Fruit fly (Drosophila melanogaster) whole organism, embryonic: Measurements from ENCODE around the gene alpha-Est7.

Source experiments
- CG1024 ChIP-seq: fragments of 200-800 bp; sonication (Bioruptor generic); IDR thresholded peaks from 2 replicates; pipeline ENCODE4 v1.3.6; 2022; ENCODE audit warnings: missing biosample characterization, missing genetic modification characterization
- CG10267 ChIP-seq: fragments of 200-800 bp; sonication (Bioruptor generic); optimal IDR thresholded peaks from 2 replicates; lab custom pipeline; 2018; ENCODE audit warnings: missing biosample characterization, mild to moderate bottlenecking, missing genetic modification characterization, moderate library complexity
- CG10543 ChIP-seq: fragments of 200-800 bp; sonication (Bioruptor generic); optimal IDR thresholded peaks from 3 replicates; lab custom pipeline; 2017; ENCODE audit warnings: missing biosample characterization, mild to moderate bottlenecking, missing genetic modification characterization, moderate library complexity
- CG10979 ChIP-seq: fragments of 200-800 bp; sonication (Bioruptor generic); optimal IDR thresholded peaks from 2 replicates; lab custom pipeline; 2018; ENCODE audit warnings: missing biosample characterization, mild to moderate bottlenecking, missing genetic modification characterization, moderate library complexity
- CG17568 ChIP-seq: fragments of 200-800 bp; sonication (Bioruptor generic); optimal IDR thresholded peaks from 2 replicates; lab custom pipeline; 2018; ENCODE audit warnings: missing biosample characterization, mild to moderate bottlenecking, missing genetic modification characterization, moderate library complexity
- CG2120 ChIP-seq: fragments of 200-800 bp; sonication (Bioruptor generic); optimal IDR thresholded peaks from 3 replicates; lab custom pipeline; 2016; ENCODE audit warnings: missing biosample characterization, missing genetic modification characterization
- CG31224 ChIP-seq: fragments of 200-800 bp; sonication (Bioruptor generic); IDR thresholded peaks from 2 replicates; pipeline ENCODE4 v1.3.6; 2022; ENCODE audit warnings: missing biosample characterization, missing genetic modification characterization
- CG31365 ChIP-seq: fragments of 200-800 bp; sonication (Bioruptor generic); optimal IDR thresholded peaks from 2 replicates; lab custom pipeline; 2018; ENCODE audit warnings: missing biosample characterization, mild to moderate bottlenecking, missing genetic modification characterization
- CG34376 ChIP-seq: fragments of 200-800 bp; sonication (Bioruptor generic); optimal IDR thresholded peaks from 2 replicates; lab custom pipeline; 2018; ENCODE audit warnings: missing biosample characterization, mild to moderate bottlenecking, missing genetic modification characterization
- CG3995 ChIP-seq: fragments of 200-800 bp; sonication (Bioruptor generic); optimal IDR thresholded peaks from 3 replicates; lab custom pipeline; 2016; ENCODE audit warnings: missing biosample characterization, missing genetic modification characterization
- CG6175 ChIP-seq: fragments of 200-800 bp; sonication (Bioruptor generic); IDR thresholded peaks from 3 replicates; pipeline ENCODE4 v1.3.6; 2022; ENCODE audit warnings: missing biosample characterization, missing genetic modification characterization
- CG6791 ChIP-seq: fragments of 200-800 bp; sonication (Bioruptor generic); IDR thresholded peaks from 3 replicates; pipeline ENCODE4 v1.3.6; 2022; ENCODE audit warnings: missing biosample characterization, missing genetic modification characterization; ENCODE audit not compliant: partially characterized antibody
- CG7372 ChIP-seq: fragments of 200-800 bp; sonication (Bioruptor generic); IDR thresholded peaks from 2 replicates; pipeline ENCODE4 v1.3.6; 2022; ENCODE audit warnings: missing biosample characterization, missing genetic modification characterization
- CG8281 ChIP-seq: fragments of 200-800 bp; sonication (Bioruptor generic); optimal IDR thresholded peaks from 2 replicates; lab custom pipeline; 2018; ENCODE audit warnings: missing biosample characterization, mild to moderate bottlenecking, missing genetic modification characterization, moderate library complexity
- Camta ChIP-seq: fragments of 200-800 bp; sonication (Bioruptor generic); optimal IDR thresholded peaks from 2 replicates; lab custom pipeline; 2016; ENCODE audit warnings: missing biosample characterization, missing genetic modification characterization
- CkIIα-i1 ChIP-seq: fragments of 200-800 bp; sonication (Bioruptor generic); IDR thresholded peaks from 2 replicates; pipeline ENCODE4 v1.3.6; 2022; ENCODE audit warnings: missing biosample characterization, missing genetic modification characterization
- Dref ChIP-seq: fragments of 200-800 bp; sonication (Bioruptor generic); IDR thresholded peaks from 2 replicates; pipeline ENCODE4 v1.3.6; 2022; ENCODE audit warnings: missing biosample characterization, missing genetic modification characterization
- E2f2 ChIP-seq: fragments of 200-800 bp; sonication (Bioruptor generic); IDR thresholded peaks from 2 replicates; pipeline ENCODE4 v1.3.6; 2022; ENCODE audit warnings: missing biosample characterization, missing genetic modification characterization
- Eip74EF ChIP-seq, 2 experiments: fragments of 200-800 bp in 1 of 2; fragments of >200 bp in 1 of 2; sonication (Bioruptor generic) in 1 of 2; optimal IDR thresholded peaks; 2 replicates each; lab custom pipeline; 2017 to 2019; ENCODE audit warnings: missing biosample characterization in 2 of 2, missing genetic modification characterization in 2 of 2, mild to moderate bottlenecking in 1 of 2, moderate library complexity in 1 of 2
- Ets65A ChIP-seq: fragments of 200-800 bp; sonication (Bioruptor generic); peaks from one replicate; lab custom pipeline; 2016; ENCODE audit warnings: missing biosample characterization, missing genetic modification characterization
- Ets97D ChIP-seq: fragments of 200-800 bp; sonication (Bioruptor generic); optimal IDR thresholded peaks from 3 replicates; lab custom pipeline; 2016; ENCODE audit warnings: missing biosample characterization, missing genetic modification characterization
- Gsc ChIP-seq: fragments of 200-800 bp; sonication (Bioruptor generic); IDR thresholded peaks from 2 replicates; pipeline ENCODE4 v1.3.6; 2022; ENCODE audit warnings: missing biosample characterization, missing genetic modification characterization
- Hr51 ChIP-seq, 2 experiments: fragments of 200-800 bp; sonication (Bioruptor generic); optimal IDR thresholded peaks; 2 replicates in 1 of 2; 3 replicates in 1 of 2; lab custom pipeline; 2016 to 2018; ENCODE audit warnings: missing biosample characterization in 2 of 2, missing genetic modification characterization in 2 of 2, mild to moderate bottlenecking in 1 of 2, moderate library complexity in 1 of 2
- Hr78 ChIP-seq, 2 experiments: fragments of 200-800 bp in 1 of 2; fragments of >200 bp in 1 of 2; sonication (Bioruptor generic) in 1 of 2; optimal IDR thresholded peaks; 2 replicates each; lab custom pipeline; 2017 to 2019; ENCODE audit warnings: missing biosample characterization in 2 of 2, missing genetic modification characterization in 2 of 2, mild to moderate bottlenecking in 1 of 2, moderate library complexity in 1 of 2
- Jarid2 ChIP-seq: fragments of 200-800 bp; sonication (Bioruptor generic); optimal IDR thresholded peaks from 3 replicates; lab custom pipeline; 2017; ENCODE audit warnings: mild to moderate bottlenecking, missing biosample characterization, missing genetic modification reagents, missing genetic modification characterization
- MBD-R2 ChIP-seq: fragments of 200-800 bp; sonication (Bioruptor generic); IDR thresholded peaks from 2 replicates; pipeline ENCODE4 v1.3.6; 2022; ENCODE audit warnings: missing biosample characterization, missing genetic modification characterization
- Myb ChIP-seq: fragments of 200-800 bp; sonication (Bioruptor generic); optimal IDR thresholded peaks from 2 replicates; lab custom pipeline; 2016; ENCODE audit warnings: missing biosample characterization, missing genetic modification characterization
- bbx ChIP-seq: fragments of 200-800 bp; sonication (Bioruptor generic); IDR thresholded peaks from 2 replicates; pipeline ENCODE4 v1.3.6; 2022; ENCODE audit warnings: missing biosample characterization, missing genetic modification characterization; ENCODE audit not compliant: partially characterized antibody
- bcd ChIP-seq: fragments of 200-800 bp; sonication (Bioruptor generic); optimal IDR thresholded peaks from 2 replicates; lab custom pipeline; 2017; ENCODE audit warnings: missing biosample characterization, mild to moderate bottlenecking, missing genetic modification characterization
- cas ChIP-seq: fragments of 200-800 bp; sonication (Bioruptor generic); IDR thresholded peaks from 2 replicates; pipeline ENCODE4 v1.3.6; 2022; ENCODE audit warnings: missing biosample characterization, missing genetic modification characterization
- chinmo ChIP-seq: fragments of 200-800 bp; sonication (Bioruptor generic); IDR thresholded peaks from 4 replicates; pipeline ENCODE4 v1.3.6; 2022; ENCODE audit warnings: missing biosample characterization, missing genetic modification characterization; ENCODE audit not compliant: partially characterized antibody
- crc ChIP-seq: fragments of 200-800 bp; sonication (Bioruptor generic); optimal IDR thresholded peaks from 2 replicates; lab custom pipeline; 2016; ENCODE audit warnings: missing biosample characterization, missing genetic modification characterization
- disco-r ChIP-seq: fragments of 200-800 bp; sonication (Bioruptor generic); optimal IDR thresholded peaks from 2 replicates; lab custom pipeline; 2016; ENCODE audit warnings: missing biosample characterization, missing genetic modification characterization
- dmrt11E ChIP-seq: fragments of 200-800 bp; sonication (Bioruptor generic); optimal IDR thresholded peaks from 3 replicates; lab custom pipeline; 2018; ENCODE audit warnings: missing biosample characterization, mild to moderate bottlenecking, missing genetic modification characterization, moderate library complexity
- gsb-n ChIP-seq: fragments of 200-800 bp; sonication (Bioruptor generic); optimal IDR thresholded peaks from 3 replicates; lab custom pipeline; 2018; ENCODE audit warnings: missing biosample characterization, mild to moderate bottlenecking, missing genetic modification characterization
- nmo ChIP-seq: fragments of 200-800 bp; sonication (Bioruptor generic); optimal IDR thresholded peaks from 2 replicates; lab custom pipeline; 2018; ENCODE audit warnings: missing biosample characterization, mild to moderate bottlenecking, missing genetic modification characterization, moderate library complexity
- org-1 ChIP-seq: fragments of 200-800 bp; sonication (Bioruptor generic); optimal IDR thresholded peaks from 2 replicates; lab custom pipeline; 2017; ENCODE audit warnings: missing biosample characterization, missing genetic modification characterization
- peb ChIP-seq: fragments of 200-800 bp; sonication (Bioruptor generic); IDR thresholded peaks from 2 replicates; pipeline ENCODE4 v1.3.6; 2022; ENCODE audit warnings: missing biosample characterization, missing genetic modification characterization
- psq ChIP-seq: fragments of 200-800 bp; sonication (Bioruptor generic); optimal IDR thresholded peaks from 2 replicates; lab custom pipeline; 2017; ENCODE audit warnings: missing biosample characterization, missing genetic modification characterization
- rib ChIP-seq: fragments of 200-800 bp; sonication (Bioruptor generic); IDR thresholded peaks from 2 replicates; pipeline ENCODE4 v1.3.6; 2022; ENCODE audit warnings: missing biosample characterization, missing genetic modification characterization
- sens ChIP-seq: fragments of 200-800 bp; sonication (Bioruptor generic); peaks from one replicate; lab custom pipeline; 2016; ENCODE audit warnings: missing biosample characterization, missing genetic modification characterization
- slbo ChIP-seq: fragments of 200-800 bp; sonication (Bioruptor generic); IDR thresholded peaks from 2 replicates; pipeline ENCODE4 v1.3.6; 2022; ENCODE audit warnings: missing biosample characterization, missing genetic modification characterization
- sug ChIP-seq: fragments of 200-800 bp; optimal IDR thresholded peaks from 2 replicates; lab custom pipeline; 2019; ENCODE audit warnings: missing biosample characterization, mild to moderate bottlenecking, missing genetic modification characterization, moderate library complexity
- vnd ChIP-seq: fragments of 200-800 bp; sonication (Bioruptor generic); IDR thresholded peaks from 3 replicates; pipeline ENCODE4 v1.3.6; 2022; ENCODE audit warnings: missing biosample characterization, missing genetic modification characterization; ENCODE audit not compliant: partially characterized antibody
- wdn ChIP-seq: fragments of 200-800 bp; sonication (Bioruptor generic); IDR thresholded peaks from 2 replicates; pipeline ENCODE4 v1.3.6; 2022; ENCODE audit warnings: missing biosample characterization, missing genetic modification characterization
- zen ChIP-seq: fragments of 200-800 bp; sonication (Bioruptor generic); optimal IDR thresholded peaks from 3 replicates; lab custom pipeline; 2018; ENCODE audit warnings: missing biosample characterization, mild to moderate bottlenecking, missing genetic modification characterization, moderate library complexity

Gene alpha-Est7

dm6 chr3R:7551708-7552107, 28.2 kb upstream of the alpha-Est7 start, which contains the start of gene CG45545:
CG45545 (plus strand) TSS chr3R:7552008.
- TF ChIP-seq Ets65A (GFP tag; lab: Kevin White, UChicago): peak; percentile 7
- 0 out of 3 replicates have a peak, but pooled peaks have one; percentile 25 for TF ChIP-seq vnd (GFP tag; lab: Robert Waterston, UW)
- no peak for TF ChIP-seq CG17568 (GFP tag; lab: Kevin White, UChicago)

- TF ChIP-seq CG2120 (GFP tag; lab: Kevin White, UChicago) (no peak), disco-r (no peak), Camta (GFP tag; lab: Kevin White, UChicago) (no peak), CG3995 (GFP tag; lab: Kevin White, UChicago) (peak; percentile 32), Ets97D (no peak), CG31224 (GFP tag; lab: Robert Waterston, UW) (0 out of 2 replicates have a peak, but pooled peaks have one; percentile 6), CG31365 (tag; lab: Kevin White, UChicago) (peak; percentile 89), psq (GFP tag; lab: Kevin White, UChicago) (no peak), nmo (GFP tag; lab: Kevin White, UChicago) (no peak), CG34376 (GFP tag; lab: Kevin White, UChicago) (peak; percentile 29), CG10543 (GFP tag; lab: Kevin White, UChicago) (no peak), peb (GFP tag; lab: Robert Waterston, UW) (no peak), Hr78 (GFP tag; optimal IDR thresholded peaks at IDR 0.05; lab: Kevin White, UChicago) (peak in 1 of 2 experiments; percentile 15), CG7372 (no peak), CG6791 (GFP tag; lab: Robert Waterston, UW) (no peak), bbx (GFP tag; lab: Robert Waterston, UW) (no peak), crc (GFP tag; lab: Kevin White, UChicago) (no peak), CG1024 (no peak), Gsc (no peak), rib (0 out of 2 replicates have a peak, but pooled peaks have one; percentile 11), CG6175 (0 out of 3 replicates have a peak, but pooled peaks have one; percentile 33), bcd (GFP tag; lab: Kevin White, UChicago) (no peak), Eip74EF (GFP tag; optimal IDR thresholded peaks at IDR 0.05; lab: Kevin White, UChicago) (no peak), chinmo (GFP tag; lab: Robert Waterston, UW) (peak; percentile 75; the same call in 2 of the 4 replicates), CG10267 (tag; lab: Kevin White, UChicago) (no peak), Myb (no peak), wdn (GFP tag; lab: Robert Waterston, UW) (no peak), sug (peak; percentile 94), CG8281 (tag; lab: Kevin White, UChicago) (no peak), org-1 (GFP tag; lab: Kevin White, UChicago) (no peak), MBD-R2 (GFP tag; lab: Robert Waterston, UW) (no peak), Jarid2 (GFP tag; lab: Kevin White, UChicago) (peak; percentile 50), CG10979 (tag; lab: Kevin White, UChicago) (no peak), zen (tag; lab: Kevin White, UChicago) (peak; percentile 94), sens (GFP tag; lab: Kevin White, UChicago) (peak; percentile 26), gsb-n (tag; lab: Kevin White, UChicago) (no peak), cas (GFP tag; lab: Robert Waterston, UW) (no peak), dmrt11E (no peak), Hr51 (GFP tag; optimal IDR thresholded peaks at IDR 0.05; lab: Kevin White, UChicago) (no peak), CkIIα-i1 (no peak), E2f2 (GFP tag; lab: Robert Waterston, UW) (peak; percentile 63), slbo (0 out of 2 replicates have a peak, but pooled peaks have one; percentile 10), Dref (GFP tag; lab: Robert Waterston, UW) (no peak)
These were observed 25.5 kb upstream of the alpha-Est7 start, which contains the start of gene alpha-Est1 for dm6 chr3R:7548808-7549744. alpha-Est1 (minus strand) TSS chr3R:7549124.
